Fruit fly (Drosophila melanogaster): ENCODE data around the gene AlaRS.

dm6 chr2L:8384985-8385519, 3.5 kb upstream of the AlaRS start:
- TF ChIP-seq toe (GFP tag; optimal IDR thresholded peaks at IDR 0.05), result no peak
- peak; percentile 2 for TF ChIP-seq cic (GFP tag; optimal IDR thresholded peaks at IDR 0.05)
- no peak for TF ChIP-seq CG12768 (GFP tag; optimal IDR thresholded peaks at IDR 0.05)
- no peak for TF ChIP-seq cnc (optimal IDR thresholded peaks at IDR 0.05)
- no peak for TF ChIP-seq tj (GFP tag; optimal IDR thresholded peaks at IDR 0.05)
- no peak for TF ChIP-seq Mnt (GFP tag; optimal IDR thresholded peaks at IDR 0.05)
- no peak for TF ChIP-seq CG5204 (GFP tag; optimal IDR thresholded peaks at IDR 0.05)
- no peak for TF ChIP-seq CG11617 (GFP tag; optimal IDR thresholded peaks at IDR 0.05)
- no peak for TF ChIP-seq pad (GFP tag; optimal IDR thresholded peaks at IDR 0.05)
